Worm (Caenorhabditis elegans) whole organism, midembryonic: Measurements from ENCODE around the gene algn-13.

Experiments used
- T22C8.4 ChIP-seq: fragments of 200-800 bp; sonication (Bioruptor generic); IDR thresholded peaks from 2 replicates; pipeline ENCODE4 v1.3.6; 2022; ENCODE audit warnings: missing genetic modification characterization, missing compliant biosample characterization
- flt-1 ChIP-seq: fragments of 200-800 bp; sonication (Bioruptor generic); IDR thresholded peaks from 2 replicates; pipeline ENCODE4 v1.3.6; 2022; ENCODE audit warnings: missing genetic modification characterization, missing compliant biosample characterization
- klf-2 ChIP-seq: fragments of 200-800 bp; sonication (Bioruptor generic); conservative IDR thresholded peaks from 2 replicates; pipeline ENCODE4 v1.3.6; 2022; ENCODE audit warnings: missing genetic modification reagents, missing genetic modification characterization, missing compliant biosample characterization
- med-1 ChIP-seq: sonication (generic microtip); optimal IDR thresholded peaks from 2 replicates; lab custom pipeline; 2017; ENCODE audit warnings: missing genetic modification characterization, mild to moderate bottlenecking, missing compliant biosample characterization, antibody characterized with exemption, missing genetic modification reagents; ENCODE audit not compliant: insufficient read depth
- ref-1 ChIP-seq: fragments of 200-800 bp; sonication (Bioruptor generic); conservative IDR thresholded peaks from 2 replicates; pipeline ENCODE4 v1.3.6; 2022; ENCODE audit warnings: missing genetic modification reagents, missing genetic modification characterization, missing compliant biosample characterization
- tab-1 ChIP-seq: fragments of 200-800 bp; sonication (Bioruptor generic); IDR thresholded peaks from 2 replicates; pipeline ENCODE4 v1.3.6; 2022; ENCODE audit warnings: missing genetic modification characterization, missing compliant biosample characterization
- ztf-23 ChIP-seq: fragments of 200-800 bp; sonication (Bioruptor generic); IDR thresholded peaks from 2 replicates; pipeline ENCODE4 v1.3.6; 2022; ENCODE audit warnings: missing genetic modification reagents, missing genetic modification characterization, missing compliant biosample characterization
- ztf-29 ChIP-seq: fragments of 200-800 bp; sonication (Bioruptor generic); IDR thresholded peaks from 2 replicates; pipeline ENCODE4 v1.3.6; 2022; ENCODE audit warnings: missing genetic modification reagents, missing genetic modification characterization, missing compliant biosample characterization

- no peak for TF ChIP-seq flt-1
- no peak for TF ChIP-seq tab-1
- TF ChIP-seq ztf-23 (GFP tag; lab: Robert Waterston, UW), result no peak
- no peak for TF ChIP-seq ref-1 (GFP tag; lab: Robert Waterston, UW)
- no peak for TF ChIP-seq T22C8.4 (GFP tag; lab: Robert Waterston, UW)
- no peak for TF ChIP-seq med-1 (GFP tag; lab: Kevin White, UChicago)
- no peak for TF ChIP-seq ztf-29 (GFP tag; lab: Robert Waterston, UW)
- no peak for TF ChIP-seq klf-2 (GFP tag; lab: Robert Waterston, UW)
These were observed 43.4 kb downstream of the algn-13 start, which contains the start of gene str-250 for ce11 chrV:13918341-13918740.
